Worm (Caenorhabditis elegans) whole organism, L4 larva: ENCODE results near the gene F09B9.4.

Experiments
- attf-4 ChIP-seq: sonication (generic microtip); optimal IDR thresholded peaks from 3 replicates; lab custom pipeline; 2017; ENCODE audit warnings: missing biosample characterization, missing genetic modification characterization
- set-16 ChIP-seq: fragments of 200-800 bp; sonication (Bioruptor generic); IDR thresholded peaks from 2 replicates; pipeline ENCODE4 v1.3.6; 2022; ENCODE audit warnings: missing genetic modification reagents, missing genetic modification characterization, missing compliant biosample characterization

- TF ChIP-seq attf-4 (no peak), set-16 (GFP tag; lab: Robert Waterston, UW) (no peak)
These were observed 36.9 kb downstream of the F09B9.4 start, which contains the start of gene nucb-1 for ce11 chrX:10197204-10197756.
